Worm (Caenorhabditis elegans) whole organism, young adult: ENCODE data around the gene F59F5.4.

Source experiments
- D2030.7 ChIP-seq: fragments of 200-800 bp; sonication (Bioruptor generic); IDR thresholded peaks from 2 replicates; pipeline ENCODE4 v1.3.6; 2022; ENCODE audit warnings: missing genetic modification reagents, missing genetic modification characterization, missing compliant biosample characterization
- ZK185.1 ChIP-seq: sonication (generic microtip); optimal IDR thresholded peaks from 2 replicates; lab custom pipeline; 2016; ENCODE audit warnings: mild to moderate bottlenecking, missing genetic modification characterization, missing compliant biosample characterization; ENCODE audit not compliant: poor library complexity, severe bottlenecking
- ama-1 ChIP-seq, 3 experiments: fragments of 150-350 bp in 1 of 3; sonication (generic microtip) in 2 of 3; optimal IDR thresholded peaks; 2 replicates each; lab custom pipeline; 2014 to 2018; ENCODE audit warnings: missing biosample characterization in 2 of 3, missing genetic modification characterization in 2 of 3, missing genetic modification reagents in 2 of 3
- ets-4 ChIP-seq: fragments of 200-800 bp; sonication (Bioruptor generic); optimal IDR thresholded peaks from 2 replicates; lab custom pipeline; 2018; ENCODE audit warnings: mild to moderate bottlenecking, missing genetic modification characterization, missing compliant biosample characterization
- him-1 ChIP-seq: sonication (generic microtip); optimal IDR thresholded peaks from 2 replicates; lab custom pipeline; 2016; ENCODE audit warnings: missing genotype, missing genetic modification reagents, missing genetic modification characterization, missing compliant biosample characterization
- hrde-1 ChIP-seq: sonication (generic microtip); optimal IDR thresholded peaks from 2 replicates; lab custom pipeline; 2016; ENCODE audit warnings: missing genetic modification characterization, mild to moderate bottlenecking, missing compliant biosample characterization, moderate library complexity, missing genotype, missing genetic modification reagents, borderline replicate concordance
- let-607 ChIP-seq, 2 experiments: fragments of 200-800 bp in 1 of 2; sonication (Bioruptor generic) in 1 of 2; sonication (generic microtip) in 1 of 2; optimal IDR thresholded peaks; 2 replicates each; lab custom pipeline; 2016 to 2018; ENCODE audit warnings: mild to moderate bottlenecking in 2 of 2, missing compliant biosample characterization in 2 of 2, missing genetic modification characterization in 2 of 2, moderate library complexity in 2 of 2, missing genotype in 1 of 2
- pha-4 ChIP-seq: fragments of 150-350 bp; sonication (generic microtip); optimal IDR thresholded peaks from 2 replicates; lab custom pipeline; 2014; ENCODE audit warnings: missing biosample characterization, missing genetic modification reagents, missing genetic modification characterization
- sea-2 ChIP-seq: fragments of 200-800 bp; sonication (Bioruptor generic); IDR thresholded peaks from 2 replicates; pipeline ENCODE4 v1.3.6; 2022; ENCODE audit warnings: missing genetic modification characterization, missing compliant biosample characterization
- snpc-4 ChIP-seq, 5 experiments: fragments of 150-350 bp in 1 of 5; sonication (generic microtip) in 4 of 5; optimal IDR thresholded peaks; 2 replicates each; lab custom pipeline; 2014 to 2018; ENCODE audit warnings: missing genetic modification characterization in 5 of 5, missing biosample characterization in 3 of 5, antibody characterized with exemption in 2 of 5, mild to moderate bottlenecking in 2 of 5, missing compliant biosample characterization in 2 of 5, missing genotype in 2 of 5, moderate library complexity in 2 of 5, missing genetic modification reagents in 1 of 5
- unc-62 ChIP-seq: fragments of 150-350 bp; optimal IDR thresholded peaks from 2 replicates; lab custom pipeline; 2014; ENCODE audit warnings: missing biosample characterization, missing genetic modification reagents, missing genetic modification characterization
- zim-3 ChIP-seq: sonication (generic microtip); optimal IDR thresholded peaks from 2 replicates; lab custom pipeline; 2017; ENCODE audit warnings: mild to moderate bottlenecking, missing genetic modification characterization, moderate library complexity, missing compliant biosample characterization
- ztf-25 ChIP-seq: fragments of 200-800 bp; sonication (Bioruptor generic); IDR thresholded peaks from 2 replicates; pipeline ENCODE4 v1.3.6; 2022; ENCODE audit warnings: missing genetic modification reagents, missing genetic modification characterization, missing compliant biosample characterization
- ztf-6 ChIP-seq: fragments of 200-800 bp; sonication (Bioruptor generic); IDR thresholded peaks from 2 replicates; pipeline ENCODE4 v1.3.6; 2022; ENCODE audit warnings: missing genetic modification reagents, missing genetic modification characterization, missing compliant biosample characterization

ce11 chrX:10499590-10499989, 43.2 kb upstream of the F59F5.4 start, which contains the start of gene vab-3:
- TF ChIP-seq hrde-1 (tag; lab: Kevin White, UChicago) (no peak), snpc-4 (GFP tag; optimal IDR thresholded peaks at IDR 0.05; lab: Kevin White, UChicago) (no peak), snpc-4 (tag; optimal IDR thresholded peaks at IDR 0.05; lab: Kevin White, UChicago) (no peak), zim-3 (tag; lab: Kevin White, UChicago) (no peak), ets-4 (GFP tag; lab: Kevin White, UChicago) (no peak), unc-62 (GFP tag; lab: Kevin White, UChicago) (no peak), D2030.7 (no peak), sea-2 (GFP tag; lab: Robert Waterston, UW) (no peak), ZK185.1 (no peak), pha-4 (tag; lab: Kevin White, UChicago) (no peak), ztf-25 (GFP tag; lab: Robert Waterston, UW) (no peak), ama-1 (optimal IDR thresholded peaks at IDR 0.05; lab: Kevin White, UChicago) (no peak), ama-1 (GFP tag; optimal IDR thresholded peaks at IDR 0.05; lab: Kevin White, UChicago) (no peak), ztf-6 (GFP tag; lab: Robert Waterston, UW) (no peak), let-607 (tag; optimal IDR thresholded peaks at IDR 0.05; lab: Kevin White, UChicago) (no peak), him-1 (tag; lab: Kevin White, UChicago) (no peak)
